Fruit fly (Drosophila melanogaster) whole organism, embryonic: ENCODE data around the gene Ctns.

Experiments used
- Asciz ChIP-seq: fragments of 200-800 bp; sonication (Bioruptor generic); optimal IDR thresholded peaks from 2 replicates; lab custom pipeline; 2017; ENCODE audit warnings: missing biosample characterization, mild to moderate bottlenecking, missing genetic modification characterization, missing genetic modification reagents
- CG10959 ChIP-seq: fragments of 200-800 bp; sonication (Bioruptor generic); IDR thresholded peaks from 2 replicates; pipeline ENCODE4 v1.3.6; 2022; ENCODE audit warnings: missing biosample characterization, missing genetic modification characterization
- CG11560 ChIP-seq: fragments of 200-800 bp; sonication (Bioruptor generic); IDR thresholded peaks from 3 replicates; pipeline ENCODE4 v1.3.6; 2022; ENCODE audit warnings: missing biosample characterization, missing genetic modification characterization
- CG13123 ChIP-seq: fragments of 200-800 bp; sonication (Bioruptor generic); optimal IDR thresholded peaks from 2 replicates; lab custom pipeline; 2016; ENCODE audit warnings: missing biosample characterization, missing genetic modification characterization
- CG14667 ChIP-seq: fragments of 200-800 bp; sonication (Bioruptor generic); IDR thresholded peaks from 2 replicates; pipeline ENCODE4 v1.3.6; 2022; ENCODE audit warnings: missing biosample characterization, missing genetic modification characterization
- CG1647 ChIP-seq: fragments of 200-800 bp; sonication (Bioruptor generic); optimal IDR thresholded peaks from 3 replicates; lab custom pipeline; 2016; ENCODE audit warnings: missing biosample characterization, missing genetic modification characterization
- CG16779 ChIP-seq: fragments of 200-800 bp; sonication (Bioruptor generic); IDR thresholded peaks from 2 replicates; pipeline ENCODE4 v1.3.6; 2022; ENCODE audit warnings: missing biosample characterization, missing genetic modification characterization
- CG17359 ChIP-seq: fragments of 200-800 bp; sonication (Bioruptor generic); optimal IDR thresholded peaks from 3 replicates; lab custom pipeline; 2018; ENCODE audit warnings: missing biosample characterization, mild to moderate bottlenecking, missing genetic modification characterization, moderate library complexity
- CG17829 ChIP-seq: fragments of 200-800 bp; optimal IDR thresholded peaks from 2 replicates; lab custom pipeline; 2019; ENCODE audit warnings: missing biosample characterization, mild to moderate bottlenecking, missing genetic modification characterization, moderate library complexity
- CG17912 ChIP-seq: fragments of 200-800 bp; sonication (Bioruptor generic); optimal IDR thresholded peaks from 2 replicates; lab custom pipeline; 2018; ENCODE audit warnings: missing biosample characterization, mild to moderate bottlenecking, missing genetic modification characterization
- CG2712 ChIP-seq: fragments of 200-800 bp; optimal IDR thresholded peaks from 3 replicates; lab custom pipeline; 2019; ENCODE audit warnings: missing biosample characterization, mild to moderate bottlenecking, missing genetic modification characterization, moderate library complexity
- CG2889 ChIP-seq: fragments of 200-800 bp; sonication (Bioruptor generic); IDR thresholded peaks from 3 replicates; pipeline ENCODE4 v1.3.6; 2022; ENCODE audit warnings: missing biosample characterization, missing genetic modification characterization
- CG32767 ChIP-seq: fragments of 200-800 bp; sonication (Bioruptor generic); IDR thresholded peaks from 2 replicates; pipeline ENCODE4 v1.3.6; 2022; ENCODE audit warnings: missing biosample characterization, missing genetic modification characterization
- CG33213 ChIP-seq: fragments of 200-800 bp; sonication (Bioruptor generic); optimal IDR thresholded peaks from 3 replicates; lab custom pipeline; 2016; ENCODE audit warnings: missing biosample characterization, missing genetic modification characterization
- CG34224 ChIP-seq: fragments of 200-800 bp; sonication (Bioruptor generic); IDR thresholded peaks from 3 replicates; pipeline ENCODE4 v1.3.6; 2022; ENCODE audit warnings: missing biosample characterization, missing genetic modification characterization; ENCODE audit not compliant: partially characterized antibody
- CG34422 ChIP-seq: fragments of 200-800 bp; sonication (Bioruptor generic); IDR thresholded peaks from 3 replicates; pipeline ENCODE4 v1.3.6; 2022; ENCODE audit warnings: missing biosample characterization, missing genetic modification characterization
- CG4820 ChIP-seq: fragments of 200-800 bp; sonication (Bioruptor generic); optimal IDR thresholded peaks from 3 replicates; lab custom pipeline; 2016; ENCODE audit warnings: missing biosample characterization, missing genetic modification characterization
- CG5953 ChIP-seq: fragments of 200-800 bp; sonication (Bioruptor generic); IDR thresholded peaks from 2 replicates; pipeline ENCODE4 v1.3.6; 2022; ENCODE audit warnings: missing biosample characterization, missing genetic modification characterization
- CG7556 ChIP-seq: fragments of 200-800 bp; sonication (Bioruptor generic); optimal IDR thresholded peaks from 2 replicates; lab custom pipeline; 2017; ENCODE audit warnings: missing biosample characterization, mild to moderate bottlenecking, missing genetic modification characterization
- CG7987 ChIP-seq: fragments of 200-800 bp; sonication (Bioruptor generic); optimal IDR thresholded peaks from 2 replicates; lab custom pipeline; 2018; ENCODE audit warnings: missing biosample characterization, mild to moderate bottlenecking, missing genetic modification characterization, moderate library complexity
- CG8089 ChIP-seq: fragments of 200-800 bp; sonication (Bioruptor generic); optimal IDR thresholded peaks from 3 replicates; lab custom pipeline; 2016; ENCODE audit warnings: missing biosample characterization, missing genetic modification characterization
- Chrac-16 ChIP-seq: fragments of 200-800 bp; sonication (Bioruptor generic); optimal IDR thresholded peaks from 3 replicates; lab custom pipeline; 2016; ENCODE audit warnings: missing biosample characterization, missing genetic modification characterization
- D ChIP-seq, 2 experiments: fragments of 200-800 bp in 1 of 2; fragments of >200 bp in 1 of 2; sonication (Bioruptor generic) in 1 of 2; optimal IDR thresholded peaks; 2 replicates in 1 of 2; 3 replicates in 1 of 2; lab custom pipeline; 2017; ENCODE audit warnings: mild to moderate bottlenecking in 1 of 2, missing biosample characterization in 1 of 2, missing genetic modification characterization in 1 of 2, missing genetic modification reagents in 1 of 2
- E2f1 ChIP-seq: fragments of 200-800 bp; sonication (Bioruptor generic); IDR thresholded peaks from 2 replicates; pipeline ENCODE4 v1.3.6; 2022; ENCODE audit warnings: missing biosample characterization, missing genetic modification characterization
- Elba2 ChIP-seq: fragments of 200-800 bp; sonication (Bioruptor generic); optimal IDR thresholded peaks from 3 replicates; lab custom pipeline; 2016; ENCODE audit warnings: missing biosample characterization, missing genetic modification characterization
- GATAe ChIP-seq: fragments of 200-800 bp; sonication (Bioruptor generic); conservative IDR thresholded peaks from 2 replicates; pipeline ENCODE4 v1.3.6; 2022; ENCODE audit warnings: missing biosample characterization, missing genetic modification characterization
- Jarid2 ChIP-seq: fragments of 200-800 bp; sonication (Bioruptor generic); optimal IDR thresholded peaks from 3 replicates; lab custom pipeline; 2017; ENCODE audit warnings: mild to moderate bottlenecking, missing biosample characterization, missing genetic modification reagents, missing genetic modification characterization
- Mes4 ChIP-seq: fragments of 200-800 bp; sonication (Bioruptor generic); optimal IDR thresholded peaks from 2 replicates; lab custom pipeline; 2016; ENCODE audit warnings: missing biosample characterization, missing genetic modification characterization
- Nf-YB ChIP-seq: fragments of 200-800 bp; sonication (Bioruptor generic); optimal IDR thresholded peaks from 3 replicates; lab custom pipeline; 2019; ENCODE audit warnings: missing biosample characterization, mild to moderate bottlenecking, missing genetic modification characterization, moderate library complexity
- Optix ChIP-seq: fragments of 200-800 bp; sonication (Bioruptor generic); IDR thresholded peaks from 3 replicates; pipeline ENCODE4 v1.3.6; 2022; ENCODE audit warnings: missing biosample characterization, missing genetic modification characterization
- Sin3A ChIP-seq: fragments of >200 bp; optimal IDR thresholded peaks from 2 replicates; lab custom pipeline; 2018
- Six4 ChIP-seq: fragments of 200-800 bp; sonication (Bioruptor generic); optimal IDR thresholded peaks from 2 replicates; lab custom pipeline; 2016; ENCODE audit warnings: missing biosample characterization, missing genetic modification characterization
- Sry-β ChIP-seq: fragments of 200-800 bp; sonication (Bioruptor generic); optimal IDR thresholded peaks from 2 replicates; lab custom pipeline; 2018; ENCODE audit warnings: missing biosample characterization, mild to moderate bottlenecking, missing genetic modification characterization, moderate library complexity
- Vsx1 ChIP-seq: fragments of 200-800 bp; sonication (Bioruptor generic); optimal IDR thresholded peaks from 2 replicates; lab custom pipeline; 2017; ENCODE audit warnings: missing biosample characterization, mild to moderate bottlenecking, missing genetic modification characterization, missing genetic modification reagents
- aop ChIP-seq: fragments of 200-800 bp; sonication (Bioruptor generic); IDR thresholded peaks from 2 replicates; pipeline ENCODE4 v1.3.6; 2022; ENCODE audit warnings: missing biosample characterization, missing genetic modification characterization
- ash1 ChIP-seq: fragments of 200-800 bp; sonication (Bioruptor generic); optimal IDR thresholded peaks from 2 replicates; lab custom pipeline; 2018; ENCODE audit warnings: missing biosample characterization, mild to moderate bottlenecking, missing genetic modification characterization
- bigmax ChIP-seq: fragments of 200-800 bp; sonication (Bioruptor generic); optimal IDR thresholded peaks from 2 replicates; lab custom pipeline; 2018; ENCODE audit warnings: missing biosample characterization, mild to moderate bottlenecking, missing genetic modification characterization
- cad ChIP-seq: fragments of >200 bp; optimal IDR thresholded peaks from 2 replicates; lab custom pipeline; 2017; ENCODE audit warnings: missing biosample characterization, missing genetic modification characterization
- cg ChIP-seq: fragments of 200-800 bp; sonication (Bioruptor generic); optimal IDR thresholded peaks from 3 replicates; lab custom pipeline; 2019; ENCODE audit warnings: missing biosample characterization, mild to moderate bottlenecking, missing genetic modification characterization, moderate library complexity
- da ChIP-seq: fragments of 200-800 bp; sonication (Bioruptor generic); optimal IDR thresholded peaks from 2 replicates; lab custom pipeline; 2016; ENCODE audit warnings: missing biosample characterization, missing genetic modification characterization
- danr ChIP-seq: fragments of 200-800 bp; sonication (Bioruptor generic); IDR thresholded peaks from 2 replicates; pipeline ENCODE4 v1.3.6; 2022; ENCODE audit warnings: missing biosample characterization, missing genetic modification characterization
- ems ChIP-seq: fragments of 200-800 bp; sonication (Bioruptor generic); optimal IDR thresholded peaks from 3 replicates; lab custom pipeline; 2016; ENCODE audit warnings: missing biosample characterization, missing genetic modification characterization
- eyg ChIP-seq: fragments of 200-800 bp; sonication (Bioruptor generic); optimal IDR thresholded peaks from 3 replicates; lab custom pipeline; 2016; ENCODE audit warnings: missing biosample characterization, missing genetic modification characterization
- h ChIP-seq: fragments of >200 bp; optimal IDR thresholded peaks from 2 replicates; lab custom pipeline; 2017
- lmd ChIP-seq: fragments of 200-800 bp; sonication (Bioruptor generic); IDR thresholded peaks from 2 replicates; pipeline ENCODE4 v1.3.6; 2022; ENCODE audit warnings: missing biosample characterization, missing genetic modification characterization
- onecut ChIP-seq: fragments of 200-800 bp; sonication (Bioruptor generic); IDR thresholded peaks from 2 replicates; pipeline ENCODE4 v1.3.6; 2022; ENCODE audit warnings: missing biosample characterization, missing genetic modification characterization
- prd ChIP-seq, 3 experiments: fragments of >200 bp in 2 of 3; fragments of 200-800 bp in 1 of 3; sonication (Bioruptor generic) in 1 of 3; optimal IDR thresholded peaks in 2 of 3; IDR thresholded peaks in 1 of 3; 2 replicates in 2 of 3; 3 replicates in 1 of 3; pipeline versions ENCODE4 v1.3.6 to Lab custom; 2017 to 2022; ENCODE audit warnings: missing biosample characterization in 1 of 3, missing genetic modification characterization in 1 of 3
- unpg ChIP-seq: fragments of 200-800 bp; sonication (Bioruptor generic); optimal IDR thresholded peaks from 3 replicates; lab custom pipeline; 2018; ENCODE audit warnings: missing biosample characterization, mild to moderate bottlenecking, missing genetic modification characterization, moderate library complexity
- wdn ChIP-seq: fragments of 200-800 bp; sonication (Bioruptor generic); IDR thresholded peaks from 2 replicates; pipeline ENCODE4 v1.3.6; 2022; ENCODE audit warnings: missing biosample characterization, missing genetic modification characterization
- wek ChIP-seq: fragments of 200-800 bp; sonication (Bioruptor generic); optimal IDR thresholded peaks from 3 replicates; lab custom pipeline; 2018; ENCODE audit warnings: missing biosample characterization, mild to moderate bottlenecking, missing genetic modification characterization, moderate library complexity
- zf30C ChIP-seq: fragments of 200-800 bp; sonication (Bioruptor generic); optimal IDR thresholded peaks from 3 replicates; lab custom pipeline; 2018; ENCODE audit warnings: missing biosample characterization, mild to moderate bottlenecking, missing genetic modification characterization

The Ctns gene

DNA sequence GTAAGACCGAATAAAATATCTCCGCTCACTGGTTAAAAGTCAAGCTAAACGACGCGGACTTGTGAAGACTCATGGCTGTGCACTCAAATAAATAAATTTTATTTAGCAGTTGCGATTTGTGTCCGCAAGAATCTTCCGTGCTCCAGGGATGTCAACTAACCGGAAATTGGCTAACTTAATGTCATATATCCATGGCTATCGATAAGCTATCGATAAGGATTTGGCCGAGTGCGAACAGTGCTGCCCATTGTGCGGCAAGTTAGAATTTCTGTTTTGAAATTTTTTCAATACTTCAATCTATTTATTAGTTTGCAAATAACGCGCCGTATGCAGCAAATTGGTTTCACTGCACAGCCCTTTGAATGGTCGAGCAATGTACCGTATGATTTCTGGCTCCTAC, 4.8 kb downstream of the Ctns start, which contains the start of gene p53 (continued):
- TF ChIP-seq CG5953 (GFP tag; lab: Robert Waterston, UW): no peak
- TF ChIP-seq CG4820 (GFP tag; lab: Kevin White, UChicago): peak; percentile 40
- TF ChIP-seq wek (GFP tag; lab: Kevin White, UChicago): peak; percentile 81
- TF ChIP-seq lmd (GFP tag; lab: Robert Waterston, UW): peak; percentile 79
- TF ChIP-seq CG8089 (GFP tag; lab: Kevin White, UChicago): peak; percentile 70
- TF ChIP-seq bigmax (GFP tag; lab: Kevin White, UChicago): peak; percentile 52
- TF ChIP-seq CG16779 (GFP tag; lab: Robert Waterston, UW): 0 out of 2 replicates have a peak, but pooled peaks have one; percentile 5
- peak; percentile 68 for TF ChIP-seq eyg
- peak; percentile 88 for TF ChIP-seq CG33213 (GFP tag; lab: Kevin White, UChicago)
- TF ChIP-seq ash1 (GFP tag; lab: Kevin White, UChicago): peak; percentile 64
- no peak for TF ChIP-seq D (optimal IDR thresholded peaks at IDR 0.05; lab: Kevin White, UChicago)
- TF ChIP-seq D (GFP tag; optimal IDR thresholded peaks at IDR 0.05; lab: Kevin White, UChicago): peak; percentile 62
- TF ChIP-seq cg: no peak
- TF ChIP-seq danr (GFP tag; lab: Robert Waterston, UW): no peak
- no peak for TF ChIP-seq aop (GFP tag; lab: Robert Waterston, UW)
- TF ChIP-seq CG2712 (tag; lab: Kevin White, UChicago): peak; percentile 71
- TF ChIP-seq CG17359 (tag; lab: Kevin White, UChicago): peak; percentile 72
- TF ChIP-seq Mes4: peak; percentile 82
- peak; percentile 33 for TF ChIP-seq CG7556 (GFP tag; lab: Kevin White, UChicago)
- TF ChIP-seq unpg (GFP tag; lab: Kevin White, UChicago): peak; percentile 67
- TF ChIP-seq CG11560 (tag; lab: Robert Waterston, UW): no peak; the same call in 2 of the 3 replicates
- TF ChIP-seq Jarid2 (GFP tag; lab: Kevin White, UChicago): peak; percentile 60
- no peak for TF ChIP-seq cad (GFP tag; lab: Kevin White, UChicago)
- TF ChIP-seq E2f1 (GFP tag; lab: Robert Waterston, UW): 0 out of 2 replicates have a peak, but pooled peaks have one; percentile 20
- TF ChIP-seq CG34422 (GFP tag; lab: Robert Waterston, UW): peak; percentile 68; the same call in 2 of the 3 replicates
- no peak for TF ChIP-seq Elba2 (GFP tag; lab: Kevin White, UChicago)
- TF ChIP-seq Nf-YB (GFP tag; lab: Kevin White, UChicago): peak; percentile 50
- TF ChIP-seq CG7987 (GFP tag; lab: Kevin White, UChicago): peak; percentile 94
- peak; percentile 56 for TF ChIP-seq CG17912 (GFP tag; lab: Kevin White, UChicago)
- TF ChIP-seq zf30C (GFP tag; lab: Kevin White, UChicago): no peak
- peak; percentile 74 for TF ChIP-seq onecut (GFP tag; lab: Robert Waterston, UW)
- TF ChIP-seq CG14667 (GFP tag; lab: Robert Waterston, UW): 0 out of 2 replicates have a peak, but pooled peaks have one; percentile 8
- TF ChIP-seq GATAe (GFP tag; lab: Robert Waterston, UW): no peak
- peak; percentile 30 for TF ChIP-seq CG17829 (tag; lab: Kevin White, UChicago)
- TF ChIP-seq Sin3A (lab: Kevin White, UChicago): no peak
- peak; percentile 47; the same call in 1 of the 3 replicates for TF ChIP-seq Optix (GFP tag; lab: Robert Waterston, UW)
- TF ChIP-seq CG13123 (GFP tag; lab: Kevin White, UChicago): peak; percentile 35
- TF ChIP-seq Sry-β: peak; percentile 36
- no peak for TF ChIP-seq CG2889 (GFP tag; lab: Robert Waterston, UW)
- TF ChIP-seq prd (optimal IDR thresholded peaks at IDR 0.05; lab: Kevin White, UChicago): no peak
- TF ChIP-seq prd (GFP tag; IDR thresholded peaks at IDR 0.05; lab: Robert Waterston, UW): peak; percentile 46; the same call in 2 of the 3 replicates
- peak; percentile 28 for TF ChIP-seq da (GFP tag; lab: Kevin White, UChicago)
- TF ChIP-seq Six4 (GFP tag; lab: Kevin White, UChicago): peak; percentile 2
- no peak for TF ChIP-seq CG10959 (GFP tag; lab: Robert Waterston, UW)
- peak; percentile 74 for TF ChIP-seq Asciz
- 0 out of 2 replicates have a peak, but pooled peaks have one; percentile 43 for TF ChIP-seq CG32767 (GFP tag; lab: Robert Waterston, UW)
- TF ChIP-seq Chrac-16 (GFP tag; lab: Kevin White, UChicago): peak; percentile 15
- TF ChIP-seq wdn (GFP tag; lab: Robert Waterston, UW): peak; percentile 49; the same call in 1 of the 2 replicates
- no peak for TF ChIP-seq h (lab: Kevin White, UChicago)
- peak; percentile 81 for TF ChIP-seq Vsx1 (GFP tag; lab: Kevin White, UChicago)
- peak; percentile 66 for TF ChIP-seq ems (GFP tag; lab: Kevin White, UChicago)
- peak; percentile 54 for TF ChIP-seq CG34224 (GFP tag; lab: Robert Waterston, UW)
- TF ChIP-seq CG1647 (GFP tag; lab: Kevin White, UChicago): peak; percentile 71
